Worm (Caenorhabditis elegans): ENCODE data around the gene C35D10.5.

ce11 chrIII:4910956-4911355 lies 48.8 kb downstream of the C35D10.5 start, which contains the start of gene F26F4.2:
- TF ChIP-seq nhr-2 (tag; optimal IDR thresholded peaks at IDR 0.05) = no peak
- no peak for TF ChIP-seq sptf-1 (tag; optimal IDR thresholded peaks at IDR 0.05)
- TF ChIP-seq nhr-237 (tag; optimal IDR thresholded peaks at IDR 0.05) = no peak
- TF ChIP-seq ceh-83 (GFP tag; optimal IDR thresholded peaks at IDR 0.05) = no peak
- no peak for TF ChIP-seq unc-39 (tag; optimal IDR thresholded peaks at IDR 0.05)

Measured in whole organism, mixed stage, embryonic.